Worm (Caenorhabditis elegans) whole organism, young adult: ENCODE data around the gene cks-1.

Experiments used
- Y53F4B.3 ChIP-seq: fragments of 200-800 bp; sonication (Bioruptor generic); IDR thresholded peaks from 2 replicates; pipeline ENCODE4 v1.3.6; 2022; ENCODE audit warnings: missing genetic modification reagents, missing genetic modification characterization, missing compliant biosample characterization
- efl-1 ChIP-seq: fragments of 150-350 bp; optimal IDR thresholded peaks from 2 replicates; lab custom pipeline; 2014; ENCODE audit warnings: missing biosample characterization, missing genetic modification reagents, missing genetic modification characterization
- hrde-1 ChIP-seq: sonication (generic microtip); optimal IDR thresholded peaks from 2 replicates; lab custom pipeline; 2016; ENCODE audit warnings: missing genetic modification characterization, mild to moderate bottlenecking, missing compliant biosample characterization, moderate library complexity, missing genotype, missing genetic modification reagents, borderline replicate concordance
- lin-35 ChIP-seq, 3 experiments: fragments of 150-350 bp in 2 of 3; sonication (generic microtip) in 1 of 3; optimal IDR thresholded peaks; 2 replicates each; lab custom pipeline; 2014 to 2018; ENCODE audit warnings: missing biosample characterization in 3 of 3, missing genetic modification characterization in 3 of 3, missing genetic modification reagents in 3 of 3
- madf-3 ChIP-seq: fragments of 200-800 bp; sonication (Bioruptor generic); IDR thresholded peaks from 2 replicates; pipeline ENCODE4 v1.3.6; 2022; ENCODE audit warnings: missing genetic modification reagents, missing genetic modification characterization, missing compliant biosample characterization
- somi-1 ChIP-seq: fragments of 200-800 bp; sonication (Bioruptor generic); optimal IDR thresholded peaks from 2 replicates; lab custom pipeline; 2018; ENCODE audit warnings: mild to moderate bottlenecking, missing genetic modification characterization, missing compliant biosample characterization
- sptf-2 ChIP-seq: fragments of 200-800 bp; sonication (Bioruptor generic); optimal IDR thresholded peaks from 2 replicates; lab custom pipeline; 2018; ENCODE audit warnings: mild to moderate bottlenecking, missing genetic modification characterization, missing compliant biosample characterization

DNA sequence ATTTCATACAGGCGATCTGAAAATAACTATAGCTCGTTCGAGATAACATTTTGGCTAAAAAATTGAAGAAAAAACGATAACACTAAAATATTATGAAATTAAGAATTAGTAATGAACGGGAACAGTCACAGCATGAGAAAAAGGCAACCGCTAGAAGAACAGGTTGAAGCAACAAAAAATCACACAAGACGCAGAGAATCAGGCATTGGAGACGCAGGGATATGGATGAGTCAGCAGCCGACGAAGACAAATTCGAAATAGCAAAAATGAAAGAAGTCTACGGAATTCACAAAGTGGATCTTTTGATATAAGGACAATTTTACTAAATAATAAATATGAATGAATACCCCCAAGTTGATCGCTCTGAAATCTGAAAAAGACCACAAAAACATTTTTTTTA is 3.2 kb upstream of the cks-1 start, which contains the start of gene tag-77:
- TF ChIP-seq Y53F4B.3 (GFP tag; lab: Robert Waterston, UW) = no peak
- no peak for TF ChIP-seq hrde-1 (tag; lab: Kevin White, UChicago)
- TF ChIP-seq madf-3 (GFP tag; lab: Robert Waterston, UW) = no peak
- no peak for TF ChIP-seq efl-1 (GFP tag; lab: Kevin White, UChicago)
- TF ChIP-seq somi-1 (GFP tag; lab: Kevin White, UChicago) = no peak
- TF ChIP-seq lin-35 (GFP tag; optimal IDR thresholded peaks at IDR 0.05; lab: Kevin White, UChicago) = no peak
- no peak for TF ChIP-seq sptf-2 (GFP tag; lab: Kevin White, UChicago)
